Fruit fly (Drosophila melanogaster): ENCODE measurements around the gene CG14659.

- TF ChIP-seq lola (GFP tag; optimal IDR thresholded peaks at IDR 0.05) (no peak), HLH106 (tag; optimal IDR thresholded peaks at IDR 0.05) (no peak), dl (GFP tag; optimal IDR thresholded peaks at IDR 0.05; ENCODE audit: insufficient read depth in 1 of 2, partially characterized antibody in 2 of 2) (no peak), psq (GFP tag; optimal IDR thresholded peaks at IDR 0.05) (no peak), pan (optimal IDR thresholded peaks at IDR 0.05) (no peak), Abd-B (GFP tag; optimal IDR thresholded peaks at IDR 0.05) (no peak), sage (GFP tag; optimal IDR thresholded peaks at IDR 0.05) (no peak), Dfd (GFP tag; optimal IDR thresholded peaks at IDR 0.05) (no peak), OdsH (GFP tag; optimal IDR thresholded peaks at IDR 0.05) (no peak), sv (GFP tag; optimal IDR thresholded peaks at IDR 0.05) (no peak), CG9705 (GFP tag; optimal IDR thresholded peaks at IDR 0.05) (no peak), h (GFP tag; optimal IDR thresholded peaks at IDR 0.05) (no peak), rgr (GFP tag; optimal IDR thresholded peaks at IDR 0.05) (no peak)
Observed at dm6 chr3R:4855711-4856110, 24.6 kb upstream of the CG14659 start.

Measured in whole organism, wandering third instar larva.